Fruit fly (Drosophila melanogaster): ENCODE data around the gene dsd.

Gene dsd

DNA sequence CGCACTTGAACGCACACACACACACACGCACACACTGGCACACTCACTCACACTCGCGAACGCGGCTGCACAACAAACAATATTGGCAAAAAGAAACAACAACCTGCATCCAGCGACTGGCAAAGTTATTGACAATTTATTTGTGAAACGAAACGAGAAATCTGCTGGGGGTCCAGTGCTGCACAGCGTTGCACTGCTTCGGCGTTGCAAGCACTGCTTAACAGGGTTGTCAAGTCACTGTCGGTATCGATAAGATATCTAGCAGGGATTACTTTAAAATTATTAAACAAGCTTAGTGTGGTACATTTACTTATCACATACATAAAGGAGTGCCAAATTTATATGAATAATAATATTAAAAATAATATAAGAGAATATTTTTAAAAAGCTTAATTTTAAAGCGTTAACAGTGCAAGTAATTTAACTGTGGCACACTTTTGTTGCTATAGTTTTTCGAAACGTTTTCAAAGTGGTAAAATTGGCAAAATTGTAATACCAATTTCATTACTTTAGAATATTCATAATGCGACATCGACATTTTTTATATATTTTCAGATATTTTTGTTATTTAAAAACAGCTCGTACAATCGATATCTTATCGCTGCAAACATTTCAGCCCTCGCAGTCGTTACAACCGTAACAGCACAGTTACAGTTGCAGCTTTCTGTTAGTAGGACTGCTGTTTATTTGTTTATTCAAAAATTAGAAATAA lies at the start of gene dsd, which contains the start of gene Tusp:
Gene dsd, minus strand, starts transcription at position 179 of the 712 bp plus-strand sequence.
Gene Tusp, plus strand, starts transcription at position 662 of the 712 bp plus-strand sequence.
- TF ChIP-seq Myc (optimal IDR thresholded peaks at IDR 0.05) (no peak), insv (optimal IDR thresholded peaks at IDR 0.05) (no peak)

DNA sequence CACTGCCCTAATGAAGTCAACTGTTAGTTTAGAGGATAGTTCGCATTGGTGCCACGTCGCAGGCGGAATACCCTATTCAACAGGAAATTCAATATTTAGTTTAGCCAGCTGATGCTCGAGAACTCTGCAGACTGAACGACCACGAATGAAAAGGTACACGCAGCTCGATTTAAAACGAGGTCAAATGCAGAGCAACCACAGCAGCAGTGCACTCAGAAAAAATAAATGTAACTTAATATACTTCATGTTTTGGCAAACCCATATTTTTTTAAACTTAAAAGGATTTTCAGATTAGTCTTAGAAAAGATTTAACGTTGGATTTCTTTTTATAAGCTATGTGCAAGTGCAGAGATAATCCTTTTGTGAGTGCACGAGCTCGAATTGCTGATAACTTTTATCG lies 47.9 kb upstream of the dsd start:
- TF ChIP-seq h (optimal IDR thresholded peaks at IDR 0.05) = no peak
- no peak for TF ChIP-seq Myc (optimal IDR thresholded peaks at IDR 0.05)
- no peak for TF ChIP-seq ttk (optimal IDR thresholded peaks at IDR 0.05)
- no peak for TF ChIP-seq psq (optimal IDR thresholded peaks at IDR 0.05)
- TF ChIP-seq insv (optimal IDR thresholded peaks at IDR 0.05) = no peak
- TF ChIP-seq Sin3A (optimal IDR thresholded peaks at IDR 0.05) = no peak

DNA sequence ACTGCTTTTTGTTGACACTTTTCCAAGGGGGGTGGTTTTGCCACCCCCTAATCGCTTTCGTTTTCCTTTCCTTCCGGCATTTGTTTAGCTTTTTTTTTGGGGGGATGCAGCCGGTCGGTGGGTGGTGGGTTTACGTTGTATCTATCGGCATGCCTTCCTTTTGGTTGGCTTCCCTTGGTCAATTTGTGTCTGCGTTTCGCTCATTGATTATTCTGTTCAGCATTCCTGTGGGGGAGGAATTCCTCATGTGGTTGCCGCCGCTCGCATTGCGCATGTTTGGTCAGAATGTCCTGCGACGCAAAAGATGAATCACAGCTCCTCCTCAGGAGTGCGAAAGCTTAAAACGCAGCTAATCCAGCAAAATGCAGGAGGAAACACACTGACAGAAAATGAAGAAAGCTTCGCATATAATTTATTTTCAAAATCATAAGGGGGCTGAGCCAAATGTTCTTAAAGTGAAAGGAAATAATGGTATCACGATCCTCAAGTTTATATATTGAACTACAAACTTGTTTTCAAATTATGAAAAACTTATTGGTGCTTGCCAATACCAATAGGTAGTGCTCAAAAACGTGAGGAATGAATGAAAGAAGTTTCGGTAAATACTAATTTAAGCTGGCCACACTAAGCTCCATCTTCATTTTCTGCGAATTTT lies 45.1 kb upstream of the dsd start, which contains the start of gene RpS10a:
Gene RpS10a, plus strand, starts transcription at position 605 of the 655 bp plus-strand sequence.
- TF ChIP-seq Sin3A (optimal IDR thresholded peaks at IDR 0.05) = no peak
- no peak for TF ChIP-seq h (optimal IDR thresholded peaks at IDR 0.05)
- no peak for TF ChIP-seq Myc (optimal IDR thresholded peaks at IDR 0.05)
- TF ChIP-seq insv (optimal IDR thresholded peaks at IDR 0.05) = no peak
- TF ChIP-seq psq (optimal IDR thresholded peaks at IDR 0.05) = no peak
- TF ChIP-seq ttk (optimal IDR thresholded peaks at IDR 0.05) = no peak

DNA sequence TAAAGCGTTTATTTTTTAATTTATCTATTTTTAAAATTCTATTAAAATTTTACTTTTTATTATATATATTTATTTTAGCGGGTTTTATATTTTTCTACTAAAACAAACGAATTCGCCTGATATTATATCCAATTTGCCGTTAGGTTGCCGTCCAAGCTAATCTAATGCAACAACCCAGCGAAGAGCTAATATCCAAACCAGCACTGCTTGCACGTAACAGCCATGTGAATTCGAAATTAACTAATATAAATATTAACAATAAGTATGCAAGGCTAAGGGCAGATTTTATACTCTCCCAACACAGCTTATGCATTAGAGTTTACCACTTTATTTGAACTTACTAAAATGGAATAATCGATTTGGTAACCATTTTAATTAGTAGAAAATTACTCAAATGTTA lies 44.5 kb upstream of the dsd start:
- no peak for TF ChIP-seq Myc (optimal IDR thresholded peaks at IDR 0.05)

DNA sequence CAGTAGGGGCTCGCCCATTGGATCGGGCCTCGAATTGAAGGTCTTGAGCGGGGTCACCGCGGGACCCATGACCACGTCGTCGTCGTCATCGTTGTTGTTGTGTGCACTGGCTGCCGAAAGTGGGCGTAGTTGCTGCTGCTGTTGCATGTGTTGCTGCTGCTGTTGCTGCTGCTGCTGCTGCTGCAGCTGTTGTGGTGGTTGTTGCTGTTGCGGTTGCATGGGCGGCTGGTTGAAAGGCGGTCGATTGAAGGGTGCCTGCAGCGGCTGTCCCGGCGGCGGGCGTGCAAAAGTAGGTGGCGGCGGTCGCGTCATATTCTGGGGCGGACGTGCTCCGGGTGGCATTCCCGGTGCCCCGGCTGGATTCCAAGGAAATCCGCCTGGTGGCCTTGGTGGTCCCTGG lies 40.6 kb upstream of the dsd start:
- no peak for TF ChIP-seq Sin3A (optimal IDR thresholded peaks at IDR 0.05)

DNA sequence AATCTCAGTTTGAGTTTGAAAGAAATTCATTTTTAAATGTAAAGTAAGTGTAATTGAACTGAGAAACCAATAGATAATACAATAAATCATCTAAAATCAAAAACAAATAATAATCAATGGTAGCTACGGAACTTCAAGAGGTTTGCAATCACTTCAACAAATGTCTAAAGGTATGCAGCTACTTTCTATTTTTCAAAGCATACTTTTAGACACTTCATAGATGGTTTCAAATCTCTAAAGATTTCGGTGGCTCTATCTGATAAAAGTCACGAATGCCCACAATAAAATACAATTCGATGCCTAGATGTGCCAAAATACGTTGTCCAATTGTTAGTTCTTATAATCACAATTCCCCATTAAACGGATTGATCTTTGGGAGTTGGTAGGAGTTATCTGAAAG lies 35.9 kb upstream of the dsd start:
- TF ChIP-seq insv (optimal IDR thresholded peaks at IDR 0.05) (no peak), h (optimal IDR thresholded peaks at IDR 0.05) (no peak), psq (optimal IDR thresholded peaks at IDR 0.05) (no peak), Sin3A (optimal IDR thresholded peaks at IDR 0.05) (no peak), ttk (optimal IDR thresholded peaks at IDR 0.05) (no peak), Myc (optimal IDR thresholded peaks at IDR 0.05) (no peak)

DNA sequence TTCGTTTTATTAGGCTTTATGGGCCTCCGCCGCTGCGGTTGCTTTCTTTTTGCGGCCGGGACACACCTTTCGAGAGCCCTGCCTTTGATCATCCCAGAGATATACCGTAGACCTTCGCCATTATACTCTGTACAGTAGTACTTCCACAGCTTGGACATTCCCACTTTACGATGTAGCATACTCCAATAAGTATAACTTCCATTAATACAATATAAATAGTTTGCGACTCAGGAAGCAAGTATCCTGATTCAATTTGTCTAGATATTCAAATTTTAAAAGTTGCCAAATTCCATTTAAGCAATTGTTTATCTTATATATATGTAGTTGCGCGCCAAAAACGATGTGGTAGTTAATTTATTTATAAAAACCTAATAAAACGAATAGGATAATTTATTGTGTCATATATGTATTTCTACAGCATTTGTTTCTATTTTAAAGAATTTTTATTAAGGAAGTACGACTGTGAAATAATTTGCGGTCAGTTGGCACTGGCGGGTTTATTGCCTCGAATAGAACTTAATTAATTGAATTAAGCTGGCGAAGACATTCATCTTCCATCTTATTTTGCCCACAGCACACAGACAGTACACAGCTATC lies 30.2 kb upstream of the dsd start:
- TF ChIP-seq psq (optimal IDR thresholded peaks at IDR 0.05) = no peak
- no peak for TF ChIP-seq Sin3A (optimal IDR thresholded peaks at IDR 0.05)
- no peak for TF ChIP-seq Myc (optimal IDR thresholded peaks at IDR 0.05)

DNA sequence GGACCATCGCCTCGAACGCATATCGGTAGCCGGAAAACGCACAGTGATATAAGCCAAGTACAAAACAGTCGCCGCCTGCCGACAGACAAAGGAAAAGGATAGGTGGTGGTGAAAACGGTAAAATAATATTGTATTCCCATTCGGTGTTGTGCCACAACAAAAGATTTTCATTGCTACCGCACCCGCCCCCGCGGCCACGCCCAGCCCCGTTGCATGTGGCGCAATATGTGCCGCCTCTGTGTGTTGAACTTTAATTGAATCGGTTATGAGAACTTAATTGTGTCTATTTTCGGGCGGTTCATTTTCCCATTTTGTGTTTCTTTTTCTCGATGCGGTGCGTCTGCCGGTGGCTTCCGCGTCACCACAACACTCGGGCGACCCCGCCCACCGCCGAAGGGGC lies 29.5 kb upstream of the dsd start:
- TF ChIP-seq h (optimal IDR thresholded peaks at IDR 0.05) (no peak), insv (optimal IDR thresholded peaks at IDR 0.05) (no peak)

DNA sequence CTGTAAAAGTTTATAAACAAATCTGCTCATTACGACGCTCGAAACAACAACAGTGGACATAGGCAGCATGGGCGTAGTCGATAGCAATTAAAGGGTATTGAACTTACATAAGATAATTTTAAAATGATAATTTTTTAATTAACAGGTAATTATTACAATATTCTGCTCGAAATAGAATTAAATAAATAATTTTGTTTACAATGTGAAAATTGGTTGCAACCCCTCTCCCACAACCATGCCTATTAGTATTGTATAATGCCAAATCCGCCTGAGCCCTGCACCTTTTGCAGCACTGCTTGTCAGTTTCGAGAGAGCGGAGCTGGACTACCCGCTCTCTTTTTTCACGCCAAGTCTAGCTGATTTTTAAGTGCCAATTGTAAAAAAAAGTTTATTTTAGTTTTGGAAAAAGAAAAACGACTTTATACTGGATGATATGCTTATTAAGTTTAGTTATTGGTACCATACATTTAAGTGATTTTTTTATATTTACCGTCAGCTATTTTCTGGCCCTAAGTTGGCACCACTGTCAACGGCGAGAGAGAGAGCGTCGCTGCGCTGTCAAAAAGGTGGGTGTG lies 28.9 kb upstream of the dsd start, which contains the start of the genes CG5611 and Mtl:
Gene CG5611, minus strand, starts transcription at position 51 of the 575 bp plus-strand sequence.
Gene Mtl, plus strand, starts transcription at position 403 of the 575 bp plus-strand sequence.
- TF ChIP-seq psq (optimal IDR thresholded peaks at IDR 0.05) (no peak), insv (optimal IDR thresholded peaks at IDR 0.05) (no peak), Sin3A (optimal IDR thresholded peaks at IDR 0.05) (no peak), h (optimal IDR thresholded peaks at IDR 0.05) (no peak)

DNA sequence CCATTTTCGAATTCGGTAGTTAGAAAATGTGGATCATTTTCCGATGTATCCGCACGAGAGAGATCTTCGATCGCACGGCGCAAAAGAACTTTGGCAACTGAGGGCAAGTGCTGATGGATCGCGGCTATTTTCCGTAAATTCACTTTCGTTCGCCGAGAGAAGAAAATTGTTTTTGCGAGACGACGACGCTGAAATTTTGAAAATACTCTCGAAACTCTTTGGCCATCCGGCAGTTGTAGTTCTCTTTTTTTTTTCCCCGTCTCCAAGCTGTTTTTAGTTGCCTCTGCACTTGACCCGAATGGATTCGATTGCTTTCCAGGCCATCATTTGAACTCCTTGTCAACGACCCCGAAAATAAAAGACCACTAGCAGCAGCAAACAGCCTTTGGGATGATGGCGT lies 18.7 kb upstream of the dsd start, which contains the start of gene CG5612:
Gene CG5612, minus strand, starts transcription at position 101 of the 400 bp plus-strand sequence.
- TF ChIP-seq Myc (optimal IDR thresholded peaks at IDR 0.05) (no peak), ttk (optimal IDR thresholded peaks at IDR 0.05) (no peak), h (optimal IDR thresholded peaks at IDR 0.05) (no peak)

DNA sequence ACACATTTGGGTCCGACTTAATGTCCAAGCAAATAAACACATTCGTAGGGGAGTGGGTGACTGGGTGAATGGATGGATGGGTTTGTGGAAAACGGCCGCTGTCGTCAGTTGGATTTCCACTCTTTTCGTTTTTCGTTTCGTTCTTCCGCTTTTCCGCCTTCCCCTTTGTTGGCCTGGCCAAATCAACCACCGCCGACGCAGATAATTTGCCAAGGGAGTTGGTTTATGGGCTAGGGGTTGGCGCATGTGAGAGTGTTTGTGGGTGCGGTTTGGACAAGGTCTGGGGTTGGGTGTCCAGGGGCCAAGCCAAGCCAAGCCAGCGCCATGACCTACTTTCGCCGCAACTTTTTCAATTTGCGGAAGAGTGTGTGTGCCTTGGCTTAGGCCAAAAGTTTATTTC lies 15.8 kb upstream of the dsd start:
- TF ChIP-seq psq (optimal IDR thresholded peaks at IDR 0.05) = no peak

DNA sequence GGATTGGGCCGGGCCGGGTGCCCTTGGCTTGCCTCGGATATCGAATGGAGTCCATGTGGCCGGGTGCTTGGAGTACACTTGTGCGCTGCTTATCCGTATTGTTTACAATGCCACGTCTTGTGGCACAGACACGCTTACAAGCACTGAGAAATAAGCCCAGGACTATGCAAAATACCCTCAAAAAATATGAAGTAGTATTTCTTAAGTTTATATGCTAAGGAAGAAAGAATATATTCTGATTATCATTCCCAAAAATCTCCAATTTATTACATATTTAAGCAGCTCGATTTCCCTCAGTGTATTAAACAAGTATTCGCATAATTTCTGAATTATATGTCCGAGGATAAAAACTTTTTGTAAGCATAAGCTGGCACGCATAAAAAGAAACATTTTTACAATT lies 14.7 kb upstream of the dsd start:
- TF ChIP-seq ttk (optimal IDR thresholded peaks at IDR 0.05) = no peak
- TF ChIP-seq Myc (optimal IDR thresholded peaks at IDR 0.05) = no peak
- TF ChIP-seq h (optimal IDR thresholded peaks at IDR 0.05) = no peak
- TF ChIP-seq Sin3A (optimal IDR thresholded peaks at IDR 0.05) = no peak
- TF ChIP-seq insv (optimal IDR thresholded peaks at IDR 0.05) = no peak

DNA sequence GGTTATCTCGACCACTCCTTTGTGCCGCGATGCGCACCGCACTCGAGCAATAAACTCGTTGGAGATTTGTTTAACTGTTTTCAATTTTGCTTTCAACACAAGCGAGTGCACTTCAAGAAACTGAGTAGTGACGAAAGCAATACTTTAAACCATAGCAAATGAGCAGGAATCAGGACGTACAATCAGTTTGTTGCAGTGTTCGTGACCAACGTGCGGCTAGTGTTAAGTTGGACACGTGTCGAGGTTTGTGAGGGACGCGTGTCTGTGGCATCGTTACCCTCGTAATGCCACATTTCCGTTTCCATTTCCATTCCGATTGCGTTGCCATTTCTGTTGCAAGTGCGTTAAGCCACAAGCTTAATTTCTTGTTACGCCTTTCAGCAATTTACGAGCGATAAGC lies 9.3 kb upstream of the dsd start:
- TF ChIP-seq psq (optimal IDR thresholded peaks at IDR 0.05) (no peak), insv (optimal IDR thresholded peaks at IDR 0.05) (no peak), h (optimal IDR thresholded peaks at IDR 0.05) (no peak), Sin3A (optimal IDR thresholded peaks at IDR 0.05) (no peak), ttk (optimal IDR thresholded peaks at IDR 0.05) (no peak), Myc (optimal IDR thresholded peaks at IDR 0.05) (no peak)

All from Kc167 (cell line).